Worm (Caenorhabditis elegans) whole organism, early embryonic: ENCODE data around the gene wdr-31.

Experiments used
- B0310.2 ChIP-seq: sonication (generic microtip); optimal IDR thresholded peaks from 2 replicates; lab custom pipeline; 2016; ENCODE audit warnings: mild to moderate bottlenecking, missing genetic modification characterization, missing compliant biosample characterization
- aly-1 ChIP-seq: sonication (generic microtip); optimal IDR thresholded peaks from 2 replicates; lab custom pipeline; 2016; ENCODE audit warnings: missing genetic modification characterization, missing compliant biosample characterization
- ama-1 ChIP-seq: fragments of 150-350 bp; optimal IDR thresholded peaks from 2 replicates; lab custom pipeline; 2014
- ceh-13 ChIP-seq: fragments of 200-800 bp; sonication (Bioruptor generic); optimal IDR thresholded peaks from 2 replicates; lab custom pipeline; 2018; ENCODE audit warnings: mild to moderate bottlenecking, missing genetic modification characterization, missing compliant biosample characterization
- ets-7 ChIP-seq: sonication (generic microtip); optimal IDR thresholded peaks from 2 replicates; lab custom pipeline; 2016; ENCODE audit warnings: missing genotype, missing genetic modification characterization, missing compliant biosample characterization
- hmbx-1 ChIP-seq: sonication (generic microtip); optimal IDR thresholded peaks from 2 replicates; lab custom pipeline; 2016; ENCODE audit warnings: mild to moderate bottlenecking, missing genetic modification characterization, missing compliant biosample characterization
- hmg-4 ChIP-seq: fragments of 200-800 bp; sonication (Bioruptor generic); optimal IDR thresholded peaks from 2 replicates; lab custom pipeline; 2018; ENCODE audit warnings: mild to moderate bottlenecking, missing genetic modification characterization, missing compliant biosample characterization
- pes-1 ChIP-seq: fragments of 200-800 bp; sonication (Bioruptor generic); IDR thresholded peaks from 2 replicates; pipeline ENCODE4 v1.3.6; 2022; ENCODE audit warnings: missing genetic modification reagents, missing genetic modification characterization, missing compliant biosample characterization
- scrt-1 ChIP-seq: fragments of 200-800 bp; sonication (Bioruptor generic); IDR thresholded peaks from 2 replicates; pipeline ENCODE4 v1.3.6; 2022; ENCODE audit warnings: missing genetic modification characterization, missing compliant biosample characterization
- tbx-11 ChIP-seq: fragments of 200-800 bp; sonication (Bioruptor generic); IDR thresholded peaks from 2 replicates; pipeline ENCODE4 v1.3.6; 2022; ENCODE audit warnings: missing genetic modification characterization, missing compliant biosample characterization
- tra-4 ChIP-seq: sonication (generic microtip); optimal IDR thresholded peaks from 2 replicates; lab custom pipeline; 2017; ENCODE audit warnings: missing genetic modification characterization, missing compliant biosample characterization

ce11 chrII:2681118-2681517 is 54.0 kb downstream of the wdr-31 start, which contains the start of gene F34D6.1:
- no peak for TF ChIP-seq tbx-11 (GFP tag; lab: Robert Waterston, UW)
- no peak for TF ChIP-seq B0310.2 (tag; lab: Kevin White, UChicago)
- no peak for TF ChIP-seq aly-1 (tag; lab: Kevin White, UChicago)
- TF ChIP-seq ama-1, result no peak
- TF ChIP-seq tra-4 (tag; lab: Kevin White, UChicago), result no peak
- TF ChIP-seq hmbx-1, result no peak
- TF ChIP-seq scrt-1, result no peak
- TF ChIP-seq hmg-4 (GFP tag; lab: Kevin White, UChicago), result no peak
- TF ChIP-seq ceh-13 (GFP tag; lab: Kevin White, UChicago), result no peak
- no peak for TF ChIP-seq ets-7
- TF ChIP-seq pes-1, result no peak
